Fruit fly (Drosophila melanogaster): Measurements from ENCODE around the gene Nepl17.
A peak's percentile ranks its signal among the peaks of the same experiment; 100 is the strongest.

The Nepl17 gene

DNA sequence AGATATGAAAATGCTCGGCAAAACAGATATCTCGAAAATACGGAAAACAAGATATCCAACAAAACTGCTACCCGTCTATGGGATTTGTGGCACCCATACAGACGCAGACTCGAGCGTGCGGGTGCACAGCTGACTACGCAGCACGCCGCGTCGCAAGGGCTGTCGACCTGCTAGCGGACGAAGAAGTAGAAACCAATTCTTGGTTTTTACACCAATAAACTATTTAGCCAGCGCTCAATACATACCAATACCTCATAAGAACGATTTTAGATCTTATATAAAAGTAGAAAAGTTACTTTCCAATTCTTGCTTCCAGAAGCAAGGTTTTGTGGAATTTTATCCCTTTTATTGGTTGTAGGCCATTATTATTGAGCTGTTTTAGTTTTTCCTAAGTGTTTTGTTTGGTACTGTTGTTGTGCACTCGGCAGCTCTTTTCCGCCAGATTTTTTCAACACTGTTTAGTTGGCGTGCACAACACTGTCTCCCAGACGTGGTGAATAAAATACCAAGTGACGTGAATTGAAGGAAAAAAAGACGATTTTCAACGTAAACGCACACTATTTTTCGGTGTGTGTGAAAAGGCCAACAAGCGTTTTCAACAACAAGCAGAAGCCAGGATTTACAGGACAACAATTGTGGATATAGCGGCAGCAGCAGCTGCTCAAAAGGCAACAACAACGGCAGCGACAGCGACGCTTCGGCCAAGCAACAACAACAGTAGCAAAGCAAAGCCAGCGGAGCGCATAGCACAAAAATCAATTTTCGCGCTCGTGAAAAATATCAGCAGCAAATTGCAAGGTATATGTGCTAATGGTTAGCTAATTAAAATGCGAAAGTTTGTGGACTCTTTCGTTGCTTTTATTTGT is 16.1 kb downstream of the Nepl17 start:
- peak in 1 of 2 experiments; percentile 88 for TF ChIP-seq EcR (GFP tag; optimal IDR thresholded peaks at IDR 0.05)
- TF ChIP-seq usp (GFP tag; optimal IDR thresholded peaks at IDR 0.05): no peak

DNA sequence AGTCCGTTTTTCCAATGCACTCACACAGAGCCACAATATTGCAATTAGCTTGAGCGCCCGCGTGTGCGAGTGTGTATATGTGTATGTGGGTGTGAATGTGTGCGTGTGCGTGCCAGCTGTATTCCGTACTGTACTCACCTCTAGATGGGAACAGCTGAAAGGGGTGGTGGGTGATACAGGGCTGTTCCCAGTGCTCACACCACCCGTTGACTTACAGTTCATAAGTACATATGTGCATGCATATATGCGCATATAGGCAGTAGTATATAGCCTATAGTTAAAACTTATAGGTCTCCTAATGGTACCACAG is 16.7 kb downstream of the Nepl17 start:
- no peak for TF ChIP-seq EcR (GFP tag; optimal IDR thresholded peaks at IDR 0.05)
- peak; percentile 71 for TF ChIP-seq CG8478 (optimal IDR thresholded peaks at IDR 0.05)
- no peak for TF ChIP-seq usp (GFP tag; optimal IDR thresholded peaks at IDR 0.05)
- TF ChIP-seq Dll (optimal IDR thresholded peaks at IDR 0.05): no peak

DNA sequence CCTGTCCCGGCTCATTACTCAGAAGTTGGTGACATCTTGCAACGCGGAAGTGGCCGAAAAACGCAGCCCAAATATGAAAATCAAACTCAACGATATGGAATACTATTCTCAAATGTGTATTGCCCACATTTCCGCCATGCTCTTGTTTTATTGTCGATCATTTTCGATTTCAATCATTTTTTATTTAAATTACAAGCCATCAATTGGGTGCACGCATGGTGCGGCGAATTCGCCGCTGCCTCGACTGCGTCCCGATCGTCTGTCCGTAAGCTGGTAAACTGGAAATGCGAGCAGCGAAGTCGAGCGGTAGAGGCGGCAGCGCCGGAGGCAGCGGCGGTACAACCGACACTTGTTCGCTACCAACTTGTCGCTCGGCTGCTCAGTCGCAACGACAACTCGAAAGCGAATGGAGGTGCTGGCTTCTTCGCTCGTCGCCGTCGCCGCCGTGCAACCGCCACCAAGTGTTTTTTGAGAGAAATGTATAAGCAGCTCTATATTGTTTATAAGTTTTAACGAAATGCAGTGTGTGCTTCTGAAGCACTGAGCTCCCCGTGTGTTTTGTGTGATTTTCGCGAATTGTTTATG is 18.9 kb downstream of the Nepl17 start:
- TF ChIP-seq psq (optimal IDR thresholded peaks at IDR 0.05) (no peak), usp (GFP tag; optimal IDR thresholded peaks at IDR 0.05) (no peak), EcR (GFP tag; optimal IDR thresholded peaks at IDR 0.05) (no peak), Dll (optimal IDR thresholded peaks at IDR 0.05) (no peak), CG8478 (optimal IDR thresholded peaks at IDR 0.05) (no peak), pan (optimal IDR thresholded peaks at IDR 0.05) (no peak)

DNA sequence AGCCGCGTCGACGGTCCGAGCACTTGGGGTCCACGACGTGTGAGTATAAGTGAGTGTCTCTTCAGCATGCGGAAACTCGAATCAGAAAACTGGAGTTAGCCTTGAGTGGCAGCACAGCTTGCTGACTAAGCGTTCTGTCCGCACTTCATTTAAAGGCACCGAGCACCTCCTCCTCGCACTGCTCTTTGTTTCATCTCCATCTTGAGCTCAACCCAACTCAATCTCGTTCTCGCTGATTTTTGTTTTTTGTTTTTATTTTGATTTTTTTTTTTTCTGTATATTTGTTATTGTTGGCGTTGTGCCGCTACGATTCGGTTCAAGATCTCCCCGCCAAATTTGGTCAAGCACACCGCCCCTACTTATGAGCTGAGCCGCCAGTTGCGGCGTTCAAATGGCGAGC is 22.3 kb downstream of the Nepl17 start:
- TF ChIP-seq pan (optimal IDR thresholded peaks at IDR 0.05) (no peak), CG8478 (optimal IDR thresholded peaks at IDR 0.05) (no peak), EcR (GFP tag; optimal IDR thresholded peaks at IDR 0.05) (no peak), usp (GFP tag; optimal IDR thresholded peaks at IDR 0.05) (no peak), psq (optimal IDR thresholded peaks at IDR 0.05) (no peak), Dll (optimal IDR thresholded peaks at IDR 0.05) (no peak)

DNA sequence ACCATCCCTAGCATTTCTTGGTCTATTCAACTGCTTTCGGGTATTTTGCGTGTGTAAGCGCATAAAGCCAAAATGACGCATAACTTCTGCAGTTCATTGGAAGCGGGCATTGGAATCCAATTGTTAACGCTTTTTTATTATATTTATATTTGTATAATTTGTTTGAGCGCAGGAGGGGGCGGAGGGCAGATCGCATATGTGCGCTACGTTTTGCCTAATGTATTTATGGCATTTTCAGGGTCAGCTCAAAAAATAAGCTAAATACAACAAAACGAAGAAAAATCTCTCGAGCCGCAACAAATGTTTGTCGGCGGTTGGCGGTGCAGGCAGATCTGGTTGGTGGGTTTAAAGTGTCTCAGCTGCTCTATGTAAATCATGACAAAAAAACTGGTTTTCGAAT is 25.2 kb downstream of the Nepl17 start:
- TF ChIP-seq Dll (optimal IDR thresholded peaks at IDR 0.05) (no peak), usp (GFP tag; optimal IDR thresholded peaks at IDR 0.05) (no peak), CG8478 (optimal IDR thresholded peaks at IDR 0.05) (no peak), psq (optimal IDR thresholded peaks at IDR 0.05) (no peak), EcR (GFP tag; optimal IDR thresholded peaks at IDR 0.05) (no peak), pan (optimal IDR thresholded peaks at IDR 0.05) (no peak)

DNA sequence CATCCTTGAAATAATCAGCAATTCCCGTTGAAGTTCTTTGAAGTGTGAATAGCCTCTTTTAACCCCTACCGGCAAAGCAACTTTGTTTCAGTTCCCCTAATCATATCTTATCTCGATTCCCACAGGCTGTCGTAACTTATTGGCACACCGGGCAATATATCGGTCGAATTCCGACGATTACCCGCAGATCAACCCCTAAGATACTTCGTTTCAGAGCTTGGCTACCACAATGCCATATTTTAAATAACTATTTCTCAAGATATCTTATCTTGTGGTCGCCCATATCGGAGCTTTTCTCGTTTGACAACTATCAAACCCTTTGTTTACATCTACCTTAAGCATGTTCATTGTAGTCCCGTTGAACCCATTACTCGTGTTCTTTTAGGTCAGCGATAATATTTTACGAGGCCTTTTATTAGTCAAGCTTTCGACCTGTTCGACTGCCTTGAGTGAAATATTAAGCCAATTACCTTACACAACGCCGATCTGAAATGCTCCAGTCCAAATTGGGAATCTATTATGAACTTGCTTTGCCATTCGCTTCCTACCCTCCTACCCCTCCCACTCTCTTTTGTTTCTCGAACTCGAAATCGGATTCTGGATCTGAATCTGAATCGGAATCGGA is 26.3 kb downstream of the Nepl17 start:
- TF ChIP-seq EcR (GFP tag; optimal IDR thresholded peaks at IDR 0.05) (no peak), pan (optimal IDR thresholded peaks at IDR 0.05) (peak; percentile 20), psq (optimal IDR thresholded peaks at IDR 0.05) (no peak)

DNA sequence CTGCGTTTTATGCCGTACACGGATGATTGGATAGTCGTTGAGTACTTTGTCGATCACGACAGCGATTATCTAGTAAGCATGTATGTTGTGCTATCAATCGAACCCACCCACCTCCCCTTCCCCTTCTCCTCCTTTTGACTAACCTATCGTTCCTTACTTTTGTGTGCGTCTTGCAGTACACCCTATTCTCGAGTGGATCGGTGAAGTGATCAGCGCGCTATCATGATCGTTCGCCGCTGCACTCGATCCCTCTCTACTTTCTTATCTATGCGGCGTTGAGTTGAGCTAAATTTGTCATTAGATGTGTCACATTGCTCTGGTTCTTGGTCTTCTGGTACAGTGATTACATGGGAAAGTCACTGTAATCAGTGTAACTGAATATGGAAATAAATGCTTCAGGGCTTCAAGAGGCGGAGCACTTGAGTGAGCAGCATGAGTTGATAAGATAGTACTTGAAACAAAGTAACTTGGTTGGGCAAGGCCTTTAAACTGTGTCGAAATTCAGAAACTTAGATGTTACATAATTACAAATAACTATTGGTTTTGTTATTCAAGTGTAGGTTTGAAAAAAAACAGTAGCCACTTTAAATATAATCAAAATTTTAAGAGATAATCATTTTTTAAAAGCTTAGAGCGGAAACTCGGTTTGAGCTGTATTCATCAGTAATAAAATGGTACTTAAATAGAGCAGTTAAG is 28.9 kb downstream of the Nepl17 start:
- no peak for TF ChIP-seq Dll (optimal IDR thresholded peaks at IDR 0.05)
- TF ChIP-seq CG8478 (optimal IDR thresholded peaks at IDR 0.05): no peak
- no peak for TF ChIP-seq psq (optimal IDR thresholded peaks at IDR 0.05)
- TF ChIP-seq usp (GFP tag; optimal IDR thresholded peaks at IDR 0.05): no peak

DNA sequence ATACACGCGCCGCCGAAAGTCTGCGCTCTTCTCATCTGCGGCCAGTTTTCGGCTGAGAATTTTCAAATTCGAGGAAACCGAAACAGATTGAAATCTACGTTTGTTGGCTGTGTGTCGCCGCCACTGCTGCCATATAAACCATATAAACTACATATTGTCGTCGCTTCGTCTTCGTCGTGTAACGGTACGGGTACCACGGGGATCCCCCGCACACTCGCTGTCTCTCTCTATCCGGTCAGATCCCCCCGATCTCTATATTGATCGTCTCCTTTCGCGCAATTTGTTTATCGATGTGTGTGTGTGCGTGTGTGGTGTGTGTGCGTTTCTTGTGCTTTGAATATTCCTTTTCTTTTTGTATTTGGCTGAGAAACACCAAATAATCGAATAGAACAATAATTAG is 30.7 kb downstream of the Nepl17 start:
- TF ChIP-seq pan (optimal IDR thresholded peaks at IDR 0.05): no peak
- no peak for TF ChIP-seq psq (optimal IDR thresholded peaks at IDR 0.05)
- TF ChIP-seq usp (GFP tag; optimal IDR thresholded peaks at IDR 0.05): no peak
- TF ChIP-seq CG8478 (optimal IDR thresholded peaks at IDR 0.05): no peak
- TF ChIP-seq Dll (optimal IDR thresholded peaks at IDR 0.05): no peak
- TF ChIP-seq EcR (GFP tag; optimal IDR thresholded peaks at IDR 0.05): no peak

DNA sequence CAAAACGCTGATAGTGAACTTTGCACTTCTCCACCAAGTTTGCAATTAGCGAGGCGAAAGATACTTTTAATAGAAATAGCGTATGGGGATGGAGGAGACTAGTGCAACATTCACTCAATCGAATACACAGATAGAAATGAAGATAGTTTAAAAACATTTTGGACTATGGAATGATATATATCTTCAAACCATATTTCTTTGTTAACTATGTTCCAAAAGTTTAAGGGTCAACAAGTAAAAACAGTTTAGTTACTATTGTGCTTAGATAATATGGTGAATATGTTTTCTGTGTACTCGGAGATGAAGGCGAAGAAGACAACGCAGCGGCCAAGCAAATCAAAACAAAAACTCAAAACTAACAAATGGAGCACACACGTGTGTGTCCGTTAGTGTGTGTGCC is 31.5 kb downstream of the Nepl17 start:
- TF ChIP-seq pan (optimal IDR thresholded peaks at IDR 0.05) (no peak), usp (GFP tag; optimal IDR thresholded peaks at IDR 0.05) (no peak), Dll (optimal IDR thresholded peaks at IDR 0.05) (no peak), psq (optimal IDR thresholded peaks at IDR 0.05) (no peak), EcR (GFP tag; optimal IDR thresholded peaks at IDR 0.05) (no peak), CG8478 (optimal IDR thresholded peaks at IDR 0.05) (no peak)

DNA sequence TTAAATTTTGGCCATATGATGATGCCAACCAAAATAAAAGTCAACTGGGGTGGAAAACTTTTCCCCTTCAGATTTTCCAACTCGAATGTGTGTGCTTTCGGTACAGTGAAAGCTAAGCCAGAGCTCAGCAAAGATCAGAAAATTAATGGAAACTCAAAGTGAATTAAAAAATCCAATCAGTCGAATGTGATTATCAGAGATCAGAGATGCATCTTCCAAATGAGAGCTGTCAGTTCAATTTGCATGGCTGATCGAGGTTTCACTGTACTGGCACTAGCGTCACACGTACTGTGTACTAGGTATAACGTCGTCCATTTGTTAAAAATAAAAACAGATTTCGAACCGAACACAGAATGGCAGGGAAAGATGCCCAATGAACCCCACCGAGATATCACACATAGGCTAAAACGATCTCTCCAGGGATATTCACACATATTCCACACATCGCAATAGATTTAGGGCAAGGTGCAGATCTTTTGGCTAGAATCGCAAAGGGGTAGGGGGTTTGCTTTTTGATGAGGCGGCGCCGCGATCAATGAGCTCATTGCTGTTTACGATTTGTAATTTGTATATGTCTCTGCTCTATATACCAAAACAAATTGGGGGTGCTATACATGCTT is 32.2 kb downstream of the Nepl17 start:
- TF ChIP-seq CG8478 (optimal IDR thresholded peaks at IDR 0.05) (no peak), pan (optimal IDR thresholded peaks at IDR 0.05) (no peak), usp (GFP tag; optimal IDR thresholded peaks at IDR 0.05) (no peak), EcR (GFP tag; optimal IDR thresholded peaks at IDR 0.05) (no peak), psq (optimal IDR thresholded peaks at IDR 0.05) (no peak), Dll (optimal IDR thresholded peaks at IDR 0.05) (no peak)

DNA sequence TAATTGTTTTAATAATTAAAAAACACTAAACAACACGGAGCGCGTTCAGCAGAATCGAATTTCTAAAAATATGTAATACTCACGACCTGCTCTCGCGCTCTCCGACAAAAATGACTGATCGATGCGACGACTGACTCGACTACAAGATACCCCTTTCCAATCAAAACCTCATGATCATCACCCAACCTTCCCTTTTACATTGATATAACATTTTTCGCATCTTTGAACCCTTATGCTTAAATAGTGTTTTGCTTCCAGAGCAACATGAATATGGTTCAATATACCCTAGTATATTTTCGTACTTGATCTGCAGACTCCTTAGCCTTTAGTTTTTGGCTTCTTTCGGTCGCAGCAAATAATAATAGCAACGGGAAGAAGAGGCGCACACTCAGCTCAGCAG is 39.1 kb downstream of the Nepl17 start:
- no peak for TF ChIP-seq EcR (GFP tag; optimal IDR thresholded peaks at IDR 0.05)
- no peak for TF ChIP-seq usp (GFP tag; optimal IDR thresholded peaks at IDR 0.05)
- no peak for TF ChIP-seq psq (optimal IDR thresholded peaks at IDR 0.05)
- no peak for TF ChIP-seq pan (optimal IDR thresholded peaks at IDR 0.05)
- no peak for TF ChIP-seq Dll (optimal IDR thresholded peaks at IDR 0.05)
- no peak for TF ChIP-seq CG8478 (optimal IDR thresholded peaks at IDR 0.05)

DNA sequence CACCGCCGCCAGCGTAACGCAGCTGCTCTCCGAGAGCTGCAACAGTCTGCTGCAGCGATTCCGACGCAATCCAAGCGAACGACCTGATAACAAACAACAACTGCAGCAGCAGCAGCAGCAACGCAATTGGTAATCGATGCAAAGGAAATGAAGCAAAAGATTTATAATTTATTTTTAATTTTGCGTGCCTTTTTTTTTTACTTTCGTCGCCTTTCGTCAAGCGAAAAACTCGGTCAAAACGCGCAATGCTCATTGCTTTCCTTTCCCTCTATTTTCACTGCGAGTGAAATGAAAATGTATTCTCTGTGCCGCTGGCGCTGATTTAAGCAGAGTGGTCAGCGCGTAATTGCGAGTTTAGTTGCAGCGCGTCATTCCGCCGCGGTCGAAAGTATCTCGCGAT is 40.3 kb downstream of the Nepl17 start:
- TF ChIP-seq Dll (optimal IDR thresholded peaks at IDR 0.05) (no peak), CG8478 (optimal IDR thresholded peaks at IDR 0.05) (no peak), EcR (GFP tag; optimal IDR thresholded peaks at IDR 0.05) (no peak), psq (optimal IDR thresholded peaks at IDR 0.05) (no peak), pan (optimal IDR thresholded peaks at IDR 0.05) (no peak), usp (GFP tag; optimal IDR thresholded peaks at IDR 0.05) (no peak)
